Worm (Caenorhabditis elegans): ENCODE measurements around the gene C34D1.4.

The C34D1.4 gene

ce11 chrV:13285284-13285683, 26.2 kb upstream of the C34D1.4 start:
- TF ChIP-seq unc-62 (GFP tag; optimal IDR thresholded peaks at IDR 0.05) (peak; percentile 59), elt-3 (tag; optimal IDR thresholded peaks at IDR 0.05) (no peak), ceh-43 (GFP tag; optimal IDR thresholded peaks at IDR 0.05) (no peak)

- peak; percentile 71 for TF ChIP-seq ces-1 (GFP tag; optimal IDR thresholded peaks at IDR 0.05)
- TF ChIP-seq nhr-76 (tag; optimal IDR thresholded peaks at IDR 0.05), result no peak
These were observed 23.8 kb upstream of the C34D1.4 start for ce11 chrV:13282958-13283357.

- TF ChIP-seq snpc-4 (tag; optimal IDR thresholded peaks at IDR 0.05), result no peak
- TF ChIP-seq mls-2 (tag; optimal IDR thresholded peaks at IDR 0.05), result no peak
- TF ChIP-seq hlh-1 (tag; optimal IDR thresholded peaks at IDR 0.05), result no peak
- TF ChIP-seq elt-1 (tag; optimal IDR thresholded peaks at IDR 0.05; ENCODE audit: borderline replicate concordance, insufficient read depth), result no peak
- no peak for TF ChIP-seq ceh-43 (GFP tag; optimal IDR thresholded peaks at IDR 0.05)
- TF ChIP-seq nhr-76 (tag; optimal IDR thresholded peaks at IDR 0.05), result no peak
- no peak for TF ChIP-seq ces-1 (GFP tag; optimal IDR thresholded peaks at IDR 0.05)
- TF ChIP-seq elt-3 (tag; optimal IDR thresholded peaks at IDR 0.05), result no peak
- TF ChIP-seq lin-13 (tag; optimal IDR thresholded peaks at IDR 0.05), result no peak
- TF ChIP-seq sptf-1 (tag; optimal IDR thresholded peaks at IDR 0.05), result no peak
- TF ChIP-seq cnd-1 (tag; optimal IDR thresholded peaks at IDR 0.05), result no peak
These were observed 21.3 kb upstream of the C34D1.4 start for ce11 chrV:13280382-13280781.

ce11 chrV:13275959-13276358, 16.8 kb upstream of the C34D1.4 start, which contains the start of gene F32F2.4:
TSS of gene F32F2.4 (plus strand) at chrV:13276259.
- TF ChIP-seq nhr-2 (tag; optimal IDR thresholded peaks at IDR 0.05) (no peak), M03D4.4 (tag; optimal IDR thresholded peaks at IDR 0.05) (no peak), nhr-12 (tag; optimal IDR thresholded peaks at IDR 0.05) (no peak), zip-8 (tag; optimal IDR thresholded peaks at IDR 0.05) (no peak), nhr-28 (tag; optimal IDR thresholded peaks at IDR 0.05) (no peak), mls-2 (tag; optimal IDR thresholded peaks at IDR 0.05) (no peak), ces-1 (GFP tag; optimal IDR thresholded peaks at IDR 0.05) (no peak), cnd-1 (tag; optimal IDR thresholded peaks at IDR 0.05) (no peak), lsy-2 (tag; optimal IDR thresholded peaks at IDR 0.05) (no peak), mab-5 (tag; optimal IDR thresholded peaks at IDR 0.05) (no peak), ztf-11 (tag; optimal IDR thresholded peaks at IDR 0.05) (no peak), elt-3 (tag; optimal IDR thresholded peaks at IDR 0.05) (no peak), snpc-4 (tag; optimal IDR thresholded peaks at IDR 0.05) (no peak), tbx-8 (GFP tag; optimal IDR thresholded peaks at IDR 0.05) (no peak), nhr-76 (tag; optimal IDR thresholded peaks at IDR 0.05) (no peak), nhr-237 (tag; optimal IDR thresholded peaks at IDR 0.05) (no peak), mep-1 (tag; optimal IDR thresholded peaks at IDR 0.05) (no peak), elt-1 (tag; optimal IDR thresholded peaks at IDR 0.05; ENCODE audit: borderline replicate concordance, insufficient read depth) (no peak), ham-2 (GFP tag; optimal IDR thresholded peaks at IDR 0.05) (no peak), drap-1 (GFP tag; optimal IDR thresholded peaks at IDR 0.05) (no peak)

- TF ChIP-seq pha-4 (tag; optimal IDR thresholded peaks at IDR 0.05) (no peak), unc-39 (tag; optimal IDR thresholded peaks at IDR 0.05) (no peak), sem-2 (GFP tag; optimal IDR thresholded peaks at IDR 0.05) (no peak), unc-120 (tag; optimal IDR thresholded peaks at IDR 0.05; ENCODE audit: poor library complexity, severe bottlenecking) (no peak), zip-8 (tag; optimal IDR thresholded peaks at IDR 0.05) (no peak), mls-2 (tag; optimal IDR thresholded peaks at IDR 0.05) (no peak), drap-1 (GFP tag; optimal IDR thresholded peaks at IDR 0.05) (no peak), ces-1 (GFP tag; optimal IDR thresholded peaks at IDR 0.05) (no peak), lin-32 (GFP tag; optimal IDR thresholded peaks at IDR 0.05) (no peak), nhr-2 (tag; optimal IDR thresholded peaks at IDR 0.05) (no peak), lsy-2 (tag; optimal IDR thresholded peaks at IDR 0.05) (no peak)
These were observed 15.5 kb upstream of the C34D1.4 start for ce11 chrV:13274615-13275014.

- TF ChIP-seq nhr-28 (tag; optimal IDR thresholded peaks at IDR 0.05) (no peak), drap-1 (GFP tag; optimal IDR thresholded peaks at IDR 0.05) (no peak), ces-1 (GFP tag; optimal IDR thresholded peaks at IDR 0.05) (no peak)
These were observed 14.2 kb upstream of the C34D1.4 start for ce11 chrV:13273302-13273701.
